Worm (Caenorhabditis elegans) whole organism, L1 larva: Measurements from ENCODE around the gene clec-251.

ENCODE experiments used
- ama-1 ChIP-seq: fragments of 150-350 bp; optimal IDR thresholded peaks from 2 replicates; lab custom pipeline; 2014
- fkh-4 ChIP-seq: sonication (generic microtip); optimal IDR thresholded peaks from 2 replicates; lab custom pipeline; 2016; ENCODE audit warnings: missing compliant biosample characterization, missing genetic modification characterization, borderline replicate concordance
- hpl-2 ChIP-seq: fragments of 150-350 bp; optimal IDR thresholded peaks from 2 replicates; lab custom pipeline; 2014; ENCODE audit warnings: missing biosample characterization, missing genetic modification reagents, missing genetic modification characterization
- irx-1 ChIP-seq: sonication (generic microtip); optimal IDR thresholded peaks from 2 replicates; lab custom pipeline; 2016; ENCODE audit warnings: missing genetic modification characterization, missing compliant biosample characterization
- lsy-2 ChIP-seq, 2 experiments: fragments of 150-350 bp; optimal IDR thresholded peaks; 2 replicates each; lab custom pipeline; 2014; ENCODE audit warnings: missing biosample characterization in 2 of 2, missing genetic modification characterization in 2 of 2
- nhr-12 ChIP-seq: sonication (generic microtip); optimal IDR thresholded peaks from 2 replicates; lab custom pipeline; 2017; ENCODE audit warnings: missing biosample characterization, missing genetic modification characterization
- snpc-4 ChIP-seq: fragments of 150-350 bp; optimal IDR thresholded peaks from 2 replicates; lab custom pipeline; 2014; ENCODE audit warnings: missing biosample characterization, missing genetic modification characterization
- sup-37 ChIP-seq: fragments of 200-800 bp; sonication (Bioruptor generic); optimal IDR thresholded peaks from 2 replicates; lab custom pipeline; 2018; ENCODE audit warnings: mild to moderate bottlenecking, missing genetic modification characterization, missing compliant biosample characterization
- tbx-2 ChIP-seq: sonication (generic microtip); optimal IDR thresholded peaks from 2 replicates; lab custom pipeline; 2016; ENCODE audit warnings: missing genetic modification characterization, missing compliant biosample characterization
- unc-130 ChIP-seq: fragments of 150-350 bp; optimal IDR thresholded peaks from 2 replicates; lab custom pipeline; 2017; ENCODE audit warnings: missing biosample characterization, missing genetic modification characterization, inconsistent platforms

DNA sequence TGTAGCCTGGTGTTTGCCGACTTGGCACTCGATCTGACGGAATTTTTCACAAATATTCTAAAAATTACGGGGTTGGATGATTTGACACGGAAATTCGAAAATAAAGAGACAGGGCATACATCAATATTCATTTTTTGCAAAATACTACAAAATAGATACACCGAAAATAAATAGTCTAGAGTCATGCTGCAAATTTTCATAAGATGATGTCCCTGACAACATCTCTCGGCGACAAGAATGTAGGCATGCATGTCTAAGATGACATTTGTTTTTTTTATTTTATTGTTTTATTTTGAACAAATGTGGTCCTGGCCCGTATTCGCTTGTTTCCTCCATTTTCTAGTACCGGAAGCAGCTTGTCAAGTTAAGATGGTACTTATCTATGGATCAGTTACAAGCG, 24.6 kb upstream of the clec-251 start, which contains the start of gene clec-256:
- TF ChIP-seq unc-130, result no peak
- TF ChIP-seq snpc-4, result no peak
- no peak for TF ChIP-seq sup-37 (GFP tag; lab: Kevin White, UChicago)
- no peak for TF ChIP-seq fkh-4 (tag; lab: Kevin White, UChicago)
- TF ChIP-seq lsy-2 (tag; optimal IDR thresholded peaks at IDR 0.05; lab: Kevin White, UChicago), result no peak
- TF ChIP-seq nhr-12 (tag; lab: Kevin White, UChicago), result no peak
- TF ChIP-seq ama-1 (lab: Kevin White, UChicago), result no peak
- TF ChIP-seq hpl-2 (GFP tag; lab: Kevin White, UChicago), result no peak
- no peak for TF ChIP-seq irx-1 (tag; lab: Kevin White, UChicago)
- TF ChIP-seq tbx-2, result no peak
